Fruit fly (Drosophila melanogaster) whole organism, embryonic: ENCODE results near the gene Polr3E.

ENCODE experiments used
- Atf6 ChIP-seq: fragments of 200-800 bp; sonication (Bioruptor generic); IDR thresholded peaks from 2 replicates; pipeline ENCODE4 v1.3.6; 2022; ENCODE audit warnings: missing biosample characterization, missing genetic modification characterization
- CG1024 ChIP-seq: fragments of 200-800 bp; sonication (Bioruptor generic); IDR thresholded peaks from 2 replicates; pipeline ENCODE4 v1.3.6; 2022; ENCODE audit warnings: missing biosample characterization, missing genetic modification characterization
- CG11085 ChIP-seq: fragments of 200-800 bp; sonication (Bioruptor generic); IDR thresholded peaks from 2 replicates; pipeline ENCODE4 v1.3.6; 2022; ENCODE audit warnings: missing biosample characterization, missing genetic modification characterization
- CG11398 ChIP-seq: fragments of 200-800 bp; sonication (Bioruptor generic); optimal IDR thresholded peaks from 2 replicates; lab custom pipeline; 2016; ENCODE audit warnings: missing biosample characterization, missing genetic modification characterization
- CG15011 ChIP-seq: fragments of 200-800 bp; sonication (Bioruptor generic); optimal IDR thresholded peaks from 3 replicates; lab custom pipeline; 2018; ENCODE audit warnings: missing biosample characterization, mild to moderate bottlenecking, missing genetic modification characterization
- CG17328 ChIP-seq: fragments of 200-800 bp; sonication (Bioruptor generic); IDR thresholded peaks from 2 replicates; pipeline ENCODE4 v1.3.6; 2022; ENCODE audit warnings: missing biosample characterization, missing genetic modification characterization
- CG17829 ChIP-seq: fragments of 200-800 bp; optimal IDR thresholded peaks from 2 replicates; lab custom pipeline; 2019; ENCODE audit warnings: missing biosample characterization, mild to moderate bottlenecking, missing genetic modification characterization, moderate library complexity
- CG18764 ChIP-seq: fragments of 200-800 bp; sonication (Bioruptor generic); optimal IDR thresholded peaks from 3 replicates; lab custom pipeline; 2016; ENCODE audit warnings: missing biosample characterization, missing genetic modification characterization
- CG2129 ChIP-seq: fragments of 200-800 bp; sonication (Bioruptor generic); IDR thresholded peaks from 2 replicates; pipeline ENCODE4 v1.3.6; 2022; ENCODE audit warnings: missing biosample characterization, missing genetic modification characterization; ENCODE audit not compliant: partially characterized antibody
- CG4360 ChIP-seq: fragments of 200-800 bp; sonication (Bioruptor generic); IDR thresholded peaks from 2 replicates; pipeline ENCODE4 v1.3.6; 2022; ENCODE audit warnings: missing biosample characterization, missing genetic modification characterization
- CG7745 ChIP-seq: fragments of 200-800 bp; sonication (Bioruptor generic); optimal IDR thresholded peaks from 2 replicates; lab custom pipeline; 2018; ENCODE audit warnings: missing biosample characterization, mild to moderate bottlenecking, missing genetic modification characterization, moderate library complexity
- CG7987 ChIP-seq: fragments of 200-800 bp; sonication (Bioruptor generic); optimal IDR thresholded peaks from 2 replicates; lab custom pipeline; 2018; ENCODE audit warnings: missing biosample characterization, mild to moderate bottlenecking, missing genetic modification characterization, moderate library complexity
- CG8359 ChIP-seq: fragments of 200-800 bp; sonication (Bioruptor generic); optimal IDR thresholded peaks from 2 replicates; lab custom pipeline; 2017; ENCODE audit warnings: missing biosample characterization, mild to moderate bottlenecking, missing genetic modification characterization, borderline replicate concordance
- CG8924 ChIP-seq: fragments of 200-800 bp; optimal IDR thresholded peaks from 3 replicates; lab custom pipeline; 2019; ENCODE audit warnings: missing biosample characterization, mild to moderate bottlenecking, missing genetic modification characterization, moderate library complexity
- CG9437 ChIP-seq: fragments of 200-800 bp; sonication (Bioruptor generic); optimal IDR thresholded peaks from 2 replicates; lab custom pipeline; 2018; ENCODE audit warnings: missing biosample characterization, mild to moderate bottlenecking, missing genetic modification characterization
- CG9817 ChIP-seq: fragments of 200-800 bp; sonication (Bioruptor generic); optimal IDR thresholded peaks from 2 replicates; lab custom pipeline; 2018; ENCODE audit warnings: missing biosample characterization, mild to moderate bottlenecking, missing genetic modification characterization, moderate library complexity
- CG9932 ChIP-seq: fragments of 200-800 bp; sonication (Bioruptor generic); IDR thresholded peaks from 2 replicates; pipeline ENCODE4 v1.3.6; 2022; ENCODE audit warnings: missing biosample characterization, missing genetic modification characterization
- CrebB ChIP-seq: fragments of 200-800 bp; sonication (Bioruptor generic); optimal IDR thresholded peaks from 3 replicates; lab custom pipeline; 2018; ENCODE audit warnings: missing biosample characterization, mild to moderate bottlenecking, missing genetic modification characterization
- Dll ChIP-seq: fragments of 200-800 bp; sonication (Bioruptor generic); IDR thresholded peaks from 4 replicates; pipeline ENCODE4 v1.3.6; 2022; ENCODE audit warnings: missing biosample characterization, missing genetic modification characterization; ENCODE audit not compliant: partially characterized antibody
- Doc3 ChIP-seq: fragments of 200-800 bp; sonication (Bioruptor generic); IDR thresholded peaks from 3 replicates; pipeline ENCODE4 v1.3.6; 2022; ENCODE audit warnings: missing biosample characterization, missing genetic modification characterization; ENCODE audit not compliant: partially characterized antibody
- Med ChIP-seq: fragments of 200-800 bp; sonication (Bioruptor generic); peaks from one replicate; lab custom pipeline; 2016; ENCODE audit warnings: missing biosample characterization, missing genetic modification characterization, mild to moderate bottlenecking, inconsistent platforms, moderate library complexity
- Myb ChIP-seq: fragments of 200-800 bp; sonication (Bioruptor generic); optimal IDR thresholded peaks from 2 replicates; lab custom pipeline; 2016; ENCODE audit warnings: missing biosample characterization, missing genetic modification characterization
- amos ChIP-seq: fragments of 200-800 bp; sonication (Bioruptor generic); IDR thresholded peaks from 2 replicates; pipeline ENCODE4 v1.3.6; 2022; ENCODE audit warnings: missing biosample characterization, missing genetic modification characterization; ENCODE audit not compliant: partially characterized antibody
- aop ChIP-seq: fragments of 200-800 bp; sonication (Bioruptor generic); IDR thresholded peaks from 2 replicates; pipeline ENCODE4 v1.3.6; 2022; ENCODE audit warnings: missing biosample characterization, missing genetic modification characterization
- bbx ChIP-seq: fragments of 200-800 bp; sonication (Bioruptor generic); IDR thresholded peaks from 2 replicates; pipeline ENCODE4 v1.3.6; 2022; ENCODE audit warnings: missing biosample characterization, missing genetic modification characterization; ENCODE audit not compliant: partially characterized antibody
- bigmax ChIP-seq: fragments of 200-800 bp; sonication (Bioruptor generic); optimal IDR thresholded peaks from 2 replicates; lab custom pipeline; 2018; ENCODE audit warnings: missing biosample characterization, mild to moderate bottlenecking, missing genetic modification characterization
- caup ChIP-seq: fragments of 200-800 bp; sonication (Bioruptor generic); optimal IDR thresholded peaks from 3 replicates; lab custom pipeline; 2017; ENCODE audit warnings: missing biosample characterization, mild to moderate bottlenecking, missing genetic modification characterization, moderate library complexity; ENCODE audit not compliant: severe bottlenecking
- cg ChIP-seq: fragments of 200-800 bp; sonication (Bioruptor generic); optimal IDR thresholded peaks from 3 replicates; lab custom pipeline; 2019; ENCODE audit warnings: missing biosample characterization, mild to moderate bottlenecking, missing genetic modification characterization, moderate library complexity
- ci ChIP-seq: fragments of 200-800 bp; sonication (Bioruptor generic); IDR thresholded peaks from 3 replicates; pipeline ENCODE4 v1.3.6; 2022; ENCODE audit warnings: missing biosample characterization, missing genetic modification characterization
- crc ChIP-seq: fragments of 200-800 bp; sonication (Bioruptor generic); optimal IDR thresholded peaks from 2 replicates; lab custom pipeline; 2016; ENCODE audit warnings: missing biosample characterization, missing genetic modification characterization
- dati ChIP-seq: fragments of 200-800 bp; sonication (Bioruptor generic); IDR thresholded peaks from 2 replicates; pipeline ENCODE4 v1.3.6; 2022; ENCODE audit warnings: missing biosample characterization, missing genetic modification characterization
- eve ChIP-seq, 2 experiments: fragments of >200 bp; optimal IDR thresholded peaks; 2 replicates each; lab custom pipeline; 2017; ENCODE audit warnings: missing biosample characterization in 2 of 2, missing genetic modification characterization in 2 of 2
- exex ChIP-seq: fragments of 200-800 bp; sonication (Bioruptor generic); optimal IDR thresholded peaks from 4 replicates; lab custom pipeline; 2018; ENCODE audit warnings: missing biosample characterization, mild to moderate bottlenecking, missing genetic modification characterization, moderate library complexity
- fd64A ChIP-seq: fragments of 200-800 bp; sonication (Bioruptor generic); optimal IDR thresholded peaks from 3 replicates; lab custom pipeline; 2018; ENCODE audit warnings: missing biosample characterization, mild to moderate bottlenecking, missing genetic modification characterization
- gem ChIP-seq: fragments of 200-800 bp; sonication (Bioruptor generic); optimal IDR thresholded peaks from 2 replicates; lab custom pipeline; 2019; ENCODE audit warnings: missing biosample characterization, mild to moderate bottlenecking, missing genetic modification characterization, moderate library complexity
- gro ChIP-seq: fragments of 200-800 bp; sonication (Bioruptor generic); optimal IDR thresholded peaks from 2 replicates; lab custom pipeline; 2016; ENCODE audit warnings: missing biosample characterization, missing genetic modification characterization
- hkb ChIP-seq, 2 experiments: fragments of 200-800 bp in 1 of 2; fragments of >200 bp in 1 of 2; sonication (Bioruptor generic) in 1 of 2; IDR thresholded peaks in 1 of 2; optimal IDR thresholded peaks in 1 of 2; 2 replicates each; pipeline versions ENCODE4 v1.3.6 to Lab custom; 2017 to 2022; ENCODE audit warnings: missing biosample characterization in 1 of 2, missing genetic modification characterization in 1 of 2
- nerfin-1 ChIP-seq: fragments of 200-800 bp; sonication (Bioruptor generic); optimal IDR thresholded peaks from 3 replicates; lab custom pipeline; 2019; ENCODE audit warnings: missing biosample characterization, mild to moderate bottlenecking, missing genetic modification characterization, moderate library complexity
- nom ChIP-seq: fragments of 200-800 bp; sonication (Bioruptor generic); optimal IDR thresholded peaks from 2 replicates; lab custom pipeline; 2017; ENCODE audit warnings: missing biosample characterization, missing genetic modification characterization, mild to moderate bottlenecking, moderate library complexity, missing genetic modification reagents
- pb ChIP-seq: fragments of 200-800 bp; sonication (Bioruptor generic); optimal IDR thresholded peaks from 3 replicates; lab custom pipeline; 2016; ENCODE audit warnings: missing biosample characterization, missing genetic modification characterization
- sens ChIP-seq: fragments of 200-800 bp; sonication (Bioruptor generic); peaks from one replicate; lab custom pipeline; 2016; ENCODE audit warnings: missing biosample characterization, missing genetic modification characterization
- sim ChIP-seq: fragments of 200-800 bp; sonication (Bioruptor generic); IDR thresholded peaks from 2 replicates; pipeline ENCODE4 v1.3.6; 2022; ENCODE audit warnings: missing biosample characterization, missing genetic modification characterization
- sima ChIP-seq: fragments of 200-800 bp; sonication (Bioruptor generic); optimal IDR thresholded peaks from 2 replicates; lab custom pipeline; 2016; ENCODE audit warnings: missing biosample characterization, missing genetic modification characterization
- sr ChIP-seq: fragments of 200-800 bp; sonication (Bioruptor generic); IDR thresholded peaks from 3 replicates; pipeline ENCODE4 v1.3.6; 2022; ENCODE audit warnings: missing biosample characterization, missing genetic modification characterization
- trem ChIP-seq: fragments of 200-800 bp; optimal IDR thresholded peaks from 3 replicates; lab custom pipeline; 2019; ENCODE audit warnings: missing biosample characterization, mild to moderate bottlenecking, missing genetic modification characterization, moderate library complexity
- usp ChIP-seq: fragments of >200 bp; optimal IDR thresholded peaks from 2 replicates; lab custom pipeline; 2017; ENCODE audit warnings: missing biosample characterization, missing genetic modification characterization
- zfh1 ChIP-seq: fragments of 200-800 bp; sonication (Bioruptor generic); IDR thresholded peaks from 3 replicates; pipeline ENCODE4 v1.3.6; 2022; ENCODE audit warnings: missing biosample characterization, missing genetic modification characterization

The Polr3E gene

dm6 chr3L:21007364-21008254, 24.0 kb upstream of the Polr3E start (continued):
- no peak for TF ChIP-seq CG17829
- TF ChIP-seq crc (GFP tag; lab: Kevin White, UChicago) = no peak
- TF ChIP-seq Dll = no peak
- TF ChIP-seq CG9437 = no peak
- TF ChIP-seq CG8359 (GFP tag; lab: Kevin White, UChicago) = no peak
- no peak for TF ChIP-seq CG11398
- peak; percentile 17 for TF ChIP-seq CG8924
- TF ChIP-seq hkb (optimal IDR thresholded peaks at IDR 0.05; lab: Kevin White, UChicago) = no peak
- peak; percentile 25; the same call in 1 of the 2 replicates for TF ChIP-seq hkb (GFP tag; IDR thresholded peaks at IDR 0.05; lab: Robert Waterston, UW)
- no peak for TF ChIP-seq dati (GFP tag; lab: Robert Waterston, UW)
- no peak for TF ChIP-seq exex (tag; lab: Kevin White, UChicago)
- peak; percentile 71 for TF ChIP-seq CG7745
- TF ChIP-seq bbx (GFP tag; lab: Robert Waterston, UW) = no peak
- TF ChIP-seq aop (GFP tag; lab: Robert Waterston, UW) = no peak
- peak; percentile 42 for TF ChIP-seq CG18764
- peak; percentile 52; the same call in 1 of the 3 replicates for TF ChIP-seq sr (GFP tag; lab: Robert Waterston, UW)
- TF ChIP-seq cg (GFP tag; lab: Kevin White, UChicago) = peak; percentile 86
- no peak for TF ChIP-seq usp (GFP tag; lab: Kevin White, UChicago)
- no peak for TF ChIP-seq CG9932 (GFP tag; lab: Robert Waterston, UW)
- no peak for TF ChIP-seq CG17328 (GFP tag; lab: Robert Waterston, UW)
- peak; percentile 57; the same call in 1 of the 3 replicates for TF ChIP-seq ci (GFP tag; lab: Robert Waterston, UW)
- TF ChIP-seq sim = no peak
- TF ChIP-seq trem = no peak

- no peak for TF ChIP-seq CG7987
- TF ChIP-seq pb (GFP tag; lab: Kevin White, UChicago) = no peak
- TF ChIP-seq nom (GFP tag; lab: Kevin White, UChicago) = no peak
- TF ChIP-seq gro (GFP tag; lab: Kevin White, UChicago) = peak; percentile 9
- TF ChIP-seq CG15011 = no peak
- peak in 1 of 2 experiments; percentile 1 for TF ChIP-seq eve (GFP tag; optimal IDR thresholded peaks at IDR 0.05; lab: Kevin White, UChicago)
- peak; percentile 18 for TF ChIP-seq sens (GFP tag; lab: Kevin White, UChicago)
- no peak for TF ChIP-seq Doc3 (GFP tag; lab: Robert Waterston, UW)
- no peak for TF ChIP-seq CG11085 (GFP tag; lab: Robert Waterston, UW)
- TF ChIP-seq nerfin-1 = peak; percentile 36
- TF ChIP-seq zfh1 (GFP tag; lab: Robert Waterston, UW) = no peak
- no peak for TF ChIP-seq CG1024 (GFP tag; lab: Robert Waterston, UW)
- no peak for TF ChIP-seq fd64A (GFP tag; lab: Kevin White, UChicago)
- TF ChIP-seq CG2129 (GFP tag; lab: Robert Waterston, UW) = no peak
- TF ChIP-seq CrebB (tag; lab: Kevin White, UChicago) = no peak
- TF ChIP-seq CG9817 (tag; lab: Kevin White, UChicago) = no peak
- TF ChIP-seq bigmax = no peak
- TF ChIP-seq caup (GFP tag; lab: Kevin White, UChicago) = no peak
- TF ChIP-seq Myb = peak; percentile 3
- peak; percentile 9 for TF ChIP-seq gem (tag; lab: Kevin White, UChicago)
- peak; percentile 69 for TF ChIP-seq CG4360 (GFP tag; lab: Robert Waterston, UW)
- TF ChIP-seq sima = no peak
- TF ChIP-seq amos (GFP tag; lab: Robert Waterston, UW) = no peak
- 0 out of 2 replicates have a peak, but pooled peaks have one; percentile 14 for TF ChIP-seq Atf6
- TF ChIP-seq Med (GFP tag; lab: Kevin White, UChicago) = peak; percentile 54
- TF ChIP-seq, all 482 proteins: peak for 9
These were observed 23.3 kb upstream of the Polr3E start for dm6 chr3L:21008255-21008815.
